Worm (Caenorhabditis elegans) whole organism, L3 larva: ENCODE data around the gene Y43F8C.17.
"Not testable (repeated sequence)": the region's sequence is repeated elsewhere in the genome, so short reads cannot be mapped to it uniquely, and the experiment has no call there.

ENCODE experiments used
- ZK546.5 ChIP-seq: sonication (generic microtip); optimal IDR thresholded peaks from 2 replicates; lab custom pipeline; 2017; ENCODE audit warnings: missing biosample characterization, missing genetic modification characterization
- aly-2 ChIP-seq: fragments of 150-350 bp; optimal IDR thresholded peaks from 2 replicates; lab custom pipeline; 2014; ENCODE audit warnings: missing biosample characterization, missing genetic modification characterization
- ama-1 ChIP-seq: fragments of 150-350 bp; optimal IDR thresholded peaks from 2 replicates; lab custom pipeline; 2018
- ceh-16 ChIP-seq: sonication (generic microtip); optimal IDR thresholded peaks from 2 replicates; lab custom pipeline; 2017; ENCODE audit warnings: missing biosample characterization, missing genetic modification characterization
- ceh-28 ChIP-seq: fragments of 150-350 bp; optimal IDR thresholded peaks from 2 replicates; lab custom pipeline; 2014; ENCODE audit warnings: missing biosample characterization, missing genetic modification reagents, missing genetic modification characterization
- ceh-82 ChIP-seq: fragments of 150-350 bp; optimal IDR thresholded peaks from 2 replicates; lab custom pipeline; 2014; ENCODE audit warnings: missing biosample characterization, missing genetic modification characterization
- ceh-9 ChIP-seq: sonication (generic microtip); optimal IDR thresholded peaks from 2 replicates; lab custom pipeline; 2018; ENCODE audit warnings: missing biosample characterization, missing genetic modification characterization
- daf-12 ChIP-seq: fragments of 150-350 bp; optimal IDR thresholded peaks from 2 replicates; lab custom pipeline; 2014; ENCODE audit warnings: missing biosample characterization, missing genetic modification reagents, missing genetic modification characterization
- egl-5 ChIP-seq: fragments of 150-350 bp; optimal IDR thresholded peaks from 2 replicates; lab custom pipeline; 2017; ENCODE audit warnings: missing biosample characterization, missing genetic modification reagents, missing genetic modification characterization, inconsistent platforms
- elt-2 ChIP-seq: sonication (generic microtip); optimal IDR thresholded peaks from 2 replicates; lab custom pipeline; 2016; ENCODE audit warnings: missing genetic modification reagents, mild to moderate bottlenecking, missing genetic modification characterization, missing compliant biosample characterization
- eor-1 ChIP-seq, 2 experiments: fragments of 150-350 bp; optimal IDR thresholded peaks; 2 replicates each; lab custom pipeline; 2014 to 2018; ENCODE audit warnings: missing biosample characterization in 2 of 2, missing genetic modification characterization in 2 of 2
- fkh-10 ChIP-seq: sonication (generic microtip); optimal IDR thresholded peaks from 2 replicates; lab custom pipeline; 2017; ENCODE audit warnings: missing biosample characterization, missing genetic modification reagents, missing genetic modification characterization
- fkh-2 ChIP-seq: fragments of 150-350 bp; optimal IDR thresholded peaks from 2 replicates; lab custom pipeline; 2014; ENCODE audit warnings: missing biosample characterization, missing genetic modification reagents, missing genetic modification characterization
- fos-1 ChIP-seq: fragments of 150-350 bp; optimal IDR thresholded peaks from 2 replicates; lab custom pipeline; 2014; ENCODE audit warnings: missing biosample characterization, missing genetic modification characterization
- hmg-11 ChIP-seq: sonication (generic microtip); optimal IDR thresholded peaks from 2 replicates; lab custom pipeline; 2016; ENCODE audit warnings: missing genetic modification characterization, missing compliant biosample characterization
- lin-39 ChIP-seq: fragments of 150-350 bp; optimal IDR thresholded peaks from 2 replicates; lab custom pipeline; 2018; ENCODE audit warnings: missing biosample characterization, missing genetic modification reagents, missing genetic modification characterization
- lsy-12 ChIP-seq: sonication (generic microtip); optimal IDR thresholded peaks from 2 replicates; lab custom pipeline; 2016; ENCODE audit warnings: mild to moderate bottlenecking, missing genetic modification characterization, missing compliant biosample characterization
- mml-1 ChIP-seq: fragments of 150-350 bp; sonication (generic microtip); optimal IDR thresholded peaks from 3 replicates; lab custom pipeline; 2014; ENCODE audit warnings: missing biosample characterization, missing genetic modification characterization
- nfya-1 ChIP-seq: sonication (generic microtip); optimal IDR thresholded peaks from 2 replicates; lab custom pipeline; 2017; ENCODE audit warnings: missing genetic modification characterization, mild to moderate bottlenecking, missing compliant biosample characterization, antibody characterized with exemption, moderate library complexity; ENCODE audit not compliant: insufficient read depth
- nhr-11 ChIP-seq: fragments of 150-350 bp; optimal IDR thresholded peaks from 2 replicates; lab custom pipeline; 2014; ENCODE audit warnings: missing biosample characterization, missing genetic modification characterization
- nhr-25 ChIP-seq: sonication (generic microtip); optimal IDR thresholded peaks from 2 replicates; lab custom pipeline; 2017; ENCODE audit warnings: missing biosample characterization, missing genetic modification characterization
- nhr-28 ChIP-seq: fragments of 150-350 bp; optimal IDR thresholded peaks from 2 replicates; lab custom pipeline; 2014; ENCODE audit warnings: missing biosample characterization, missing genetic modification characterization
- nhr-43 ChIP-seq: sonication (generic microtip); optimal IDR thresholded peaks from 2 replicates; lab custom pipeline; 2016; ENCODE audit warnings: mild to moderate bottlenecking, missing genetic modification characterization, missing compliant biosample characterization; ENCODE audit not compliant: poor library complexity, severe bottlenecking
- nhr-67 ChIP-seq: fragments of 150-350 bp; optimal IDR thresholded peaks from 2 replicates; lab custom pipeline; 2014; ENCODE audit warnings: missing biosample characterization, missing genetic modification characterization
- nhr-76 ChIP-seq: fragments of 150-350 bp; sonication (generic microtip); optimal IDR thresholded peaks from 5 replicates; lab custom pipeline; 2014; ENCODE audit warnings: missing biosample characterization, missing genetic modification characterization
- pha-4 ChIP-seq: fragments of 150-350 bp; optimal IDR thresholded peaks from 2 replicates; lab custom pipeline; 2014; ENCODE audit warnings: missing biosample characterization, missing genetic modification reagents, missing genetic modification characterization
- tbx-2 ChIP-seq: sonication (generic microtip); optimal IDR thresholded peaks from 2 replicates; lab custom pipeline; 2016; ENCODE audit warnings: mild to moderate bottlenecking, missing genetic modification characterization, missing compliant biosample characterization
- unc-39 ChIP-seq: sonication (generic microtip); optimal IDR thresholded peaks from 4 replicates; lab custom pipeline; 2017; ENCODE audit warnings: missing biosample characterization, missing genetic modification characterization
- unc-62 ChIP-seq: fragments of 150-350 bp; sonication (generic microtip); optimal IDR thresholded peaks from 4 replicates; lab custom pipeline; 2014; ENCODE audit warnings: missing biosample characterization, missing genetic modification reagents, missing genetic modification characterization
- zag-1 ChIP-seq: fragments of 150-350 bp; optimal IDR thresholded peaks from 2 replicates; lab custom pipeline; 2014; ENCODE audit warnings: missing biosample characterization, missing genetic modification characterization
- ztf-11 ChIP-seq: fragments of 150-350 bp; optimal IDR thresholded peaks from 2 replicates; lab custom pipeline; 2014; ENCODE audit warnings: missing biosample characterization, missing genetic modification characterization
- ztf-4 ChIP-seq: fragments of 150-350 bp; optimal IDR thresholded peaks from 2 replicates; lab custom pipeline; 2014; ENCODE audit warnings: missing biosample characterization, missing genetic modification characterization

The Y43F8C.17 gene

DNA sequence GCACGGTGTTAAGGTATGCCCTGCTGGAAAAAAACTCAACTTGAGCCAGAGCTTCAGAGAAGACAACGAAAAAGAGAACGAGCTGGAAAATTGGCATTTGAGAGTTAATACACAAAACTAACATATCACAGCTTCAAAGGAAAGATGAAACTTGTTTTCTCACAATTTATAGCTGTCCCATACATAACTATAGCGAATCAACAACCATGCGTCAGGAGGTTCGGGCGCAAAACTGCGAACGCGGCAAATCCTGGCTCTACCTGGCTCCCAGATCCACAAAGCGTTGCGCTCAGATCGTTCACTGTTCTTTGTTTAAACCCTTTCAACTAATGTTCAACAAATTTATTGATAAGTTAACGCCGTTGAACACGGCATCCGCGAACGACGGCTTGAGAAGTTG, 4.3 kb upstream of the Y43F8C.17 start, which contains the start of gene Y43F8C.23:
Gene Y43F8C.23, minus strand, starts transcription at position 101 of the 400 bp plus-strand sequence.
- TF ChIP-seq nhr-25 (tag; lab: Kevin White, UChicago); tbx-2; nhr-28: not testable (repeated sequence)

DNA sequence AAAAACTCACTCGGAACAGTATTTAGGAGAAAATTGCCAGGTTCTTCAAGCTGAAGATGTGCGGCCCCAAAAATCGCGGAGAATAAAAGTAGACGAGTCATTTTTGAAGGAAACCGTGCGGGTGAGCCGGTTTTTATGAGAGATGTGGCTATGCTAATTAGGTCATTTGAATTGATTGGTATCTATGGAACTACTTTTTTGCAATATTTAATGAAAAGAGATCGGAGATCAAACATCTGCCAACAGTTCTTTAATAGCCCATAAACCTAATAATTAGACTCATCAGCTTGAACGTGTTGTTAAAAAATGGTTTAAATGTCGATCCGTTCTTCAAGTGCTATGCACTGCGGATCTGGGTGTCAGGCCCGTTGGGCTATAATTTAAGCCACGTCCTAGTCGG, 528 bp upstream of the Y43F8C.17 start, which contains the start of gene Y43F8C.16:
Gene Y43F8C.16, minus strand, starts transcription at position 101 of the 400 bp plus-strand sequence.
- TF ChIP-seq nhr-43 (tag; lab: Kevin White, UChicago) (no peak), daf-12 (tag; lab: Kevin White, UChicago) (no peak), nhr-67 (no peak), hmg-11 (tag; lab: Kevin White, UChicago) (no peak), fkh-10 (GFP tag; lab: Kevin White, UChicago) (no peak), unc-62 (GFP tag; lab: Kevin White, UChicago) (no peak), tbx-2 (no peak), zag-1 (tag; lab: Kevin White, UChicago) (no peak), ceh-28 (tag; lab: Kevin White, UChicago) (no peak), elt-2 (tag; lab: Kevin White, UChicago) (no peak), aly-2 (tag; lab: Kevin White, UChicago) (no peak), ceh-9 (tag; lab: Kevin White, UChicago) (no peak), ama-1 (no peak), nhr-11 (tag; lab: Kevin White, UChicago) (no peak), eor-1 (tag; optimal IDR thresholded peaks at IDR 0.05; lab: Kevin White, UChicago) (no peak), lin-39 (tag; lab: Kevin White, UChicago) (no peak), mml-1 (tag; lab: Kevin White, UChicago) (no peak), lsy-12 (tag; lab: Kevin White, UChicago) (no peak), ceh-82 (tag; lab: Kevin White, UChicago) (no peak)

DNA sequence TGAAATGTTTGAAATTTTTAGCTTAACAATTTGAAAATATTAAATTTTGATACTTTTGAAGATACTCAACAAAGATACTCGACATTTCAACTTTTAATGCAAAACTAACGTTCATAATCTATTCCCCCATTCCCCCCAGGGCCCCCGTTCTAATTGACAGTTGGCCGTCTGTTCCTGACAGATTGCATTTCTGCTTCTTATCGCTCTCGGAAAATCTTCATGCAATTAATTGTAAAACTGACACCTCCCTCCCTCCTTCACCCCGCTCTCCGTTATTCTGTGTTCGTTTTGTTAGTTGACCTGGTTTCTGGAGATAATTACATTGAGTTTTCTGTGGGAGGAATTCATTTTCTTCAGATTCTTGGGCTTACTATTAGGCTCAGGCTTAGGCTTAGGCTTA, 2.0 kb downstream of the Y43F8C.17 start:
- no peak for TF ChIP-seq nhr-25 (tag; lab: Kevin White, UChicago)
- TF ChIP-seq nhr-43 (tag; lab: Kevin White, UChicago), result no peak
- TF ChIP-seq egl-5 (tag; lab: Kevin White, UChicago), result no peak
- TF ChIP-seq fkh-10 (GFP tag; lab: Kevin White, UChicago), result no peak
- no peak for TF ChIP-seq nfya-1
- TF ChIP-seq nhr-76 (tag; lab: Kevin White, UChicago), result no peak
- TF ChIP-seq mml-1 (tag; lab: Kevin White, UChicago), result no peak

DNA sequence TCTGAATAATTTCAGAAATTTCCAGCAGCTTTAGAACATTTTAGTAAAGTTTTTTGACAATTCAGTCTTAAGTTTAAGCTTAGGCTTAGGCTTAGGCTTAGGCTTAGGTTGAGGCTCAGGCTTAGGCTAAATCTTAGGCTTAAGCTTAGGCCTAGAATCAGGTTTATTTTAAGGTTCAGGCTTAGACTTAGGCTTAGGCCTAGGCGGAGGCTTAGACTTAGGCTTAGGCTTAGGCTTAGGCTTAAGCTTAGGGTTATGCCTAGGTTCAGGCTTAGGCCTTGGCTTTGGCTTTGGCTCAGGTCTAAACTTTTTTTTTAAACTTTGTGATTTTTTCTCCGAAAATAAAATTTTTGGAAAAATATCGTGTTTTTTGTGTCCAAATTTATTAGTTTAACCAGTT, 2.7 kb downstream of the Y43F8C.17 start:
- TF ChIP-seq nhr-11 (tag; lab: Kevin White, UChicago) (no peak), pha-4 (tag; lab: Kevin White, UChicago) (no peak), ceh-16 (tag; lab: Kevin White, UChicago) (no peak), mml-1 (tag; lab: Kevin White, UChicago) (no peak), zag-1 (tag; lab: Kevin White, UChicago) (no peak), fos-1 (tag; lab: Kevin White, UChicago) (no peak), lsy-12 (tag; lab: Kevin White, UChicago) (no peak)

DNA sequence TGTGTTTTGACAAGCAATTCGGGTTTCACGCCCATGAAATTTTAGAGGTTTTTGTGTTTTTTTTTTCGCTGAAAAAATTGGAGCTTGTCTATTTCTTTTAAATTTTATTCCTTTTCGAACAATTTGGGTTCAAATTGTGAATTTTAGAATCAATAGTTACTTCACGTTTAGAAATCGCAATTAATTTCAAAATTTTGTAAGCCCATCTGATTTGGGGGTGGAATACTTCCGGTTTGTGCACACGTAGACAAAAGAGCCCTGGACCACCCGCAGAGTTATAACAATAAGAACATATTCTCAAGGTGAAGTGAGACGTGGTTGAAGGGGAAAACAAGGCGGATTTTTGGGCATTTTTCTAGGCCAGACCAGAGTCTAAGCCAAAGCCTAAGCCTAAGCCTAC, 3.3 kb downstream of the Y43F8C.17 start, which contains the start of gene Y116F11A.6:
Gene Y116F11A.6, plus strand, starts transcription at position 301 of the 400 bp plus-strand sequence.
- TF ChIP-seq nhr-67 (no peak), unc-62 (GFP tag; lab: Kevin White, UChicago) (no peak), mml-1 (tag; lab: Kevin White, UChicago) (no peak), ztf-11 (tag; lab: Kevin White, UChicago) (no peak), fkh-2 (tag; lab: Kevin White, UChicago) (no peak), unc-39 (tag; lab: Kevin White, UChicago) (no peak), eor-1 (tag; optimal IDR thresholded peaks at IDR 0.05; lab: Kevin White, UChicago) (no peak), nfya-1 (no peak), ztf-4 (tag; lab: Kevin White, UChicago) (no peak), aly-2 (tag; lab: Kevin White, UChicago) (no peak), nhr-25 (tag; lab: Kevin White, UChicago) (no peak), ZK546.5 (tag; lab: Kevin White, UChicago) (no peak)
